Fruit fly (Drosophila melanogaster): ENCODE measurements around the gene Nepl8.

DNA sequence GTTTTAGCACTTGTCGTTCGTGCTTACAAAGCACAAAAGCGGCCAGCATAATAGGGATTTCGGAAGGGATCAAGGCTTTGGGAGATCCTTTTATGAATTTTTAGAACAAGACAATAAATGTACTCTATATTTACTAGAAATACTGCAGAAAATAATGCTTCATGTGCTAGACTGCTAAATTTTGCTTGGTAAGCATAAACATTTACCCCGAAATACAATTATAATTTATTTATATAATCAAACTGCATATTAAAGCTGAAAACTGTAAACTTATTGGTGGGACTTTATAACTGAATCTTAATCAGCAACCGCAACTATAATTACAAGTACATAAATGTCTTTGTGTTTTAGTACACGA lies 42.4 kb downstream of the Nepl8 start:
- TF ChIP-seq foxo (GFP tag; optimal IDR thresholded peaks at IDR 0.05) (no peak), Abd-B (GFP tag; optimal IDR thresholded peaks at IDR 0.05) (no peak), ey (GFP tag; optimal IDR thresholded peaks at IDR 0.05) (no peak), pan (optimal IDR thresholded peaks at IDR 0.05) (no peak), Dfd (GFP tag; optimal IDR thresholded peaks at IDR 0.05) (no peak), fru (GFP tag; optimal IDR thresholded peaks at IDR 0.05) (no peak), rgr (GFP tag; optimal IDR thresholded peaks at IDR 0.05) (no peak), CrebA (GFP tag; optimal IDR thresholded peaks at IDR 0.05; ENCODE audit: borderline replicate concordance) (no peak), OdsH (GFP tag; optimal IDR thresholded peaks at IDR 0.05) (no peak), Hnf4 (GFP tag; optimal IDR thresholded peaks at IDR 0.05) (no peak)
